Worm (Caenorhabditis elegans): ENCODE results near the gene sec-61.G.

DNA sequence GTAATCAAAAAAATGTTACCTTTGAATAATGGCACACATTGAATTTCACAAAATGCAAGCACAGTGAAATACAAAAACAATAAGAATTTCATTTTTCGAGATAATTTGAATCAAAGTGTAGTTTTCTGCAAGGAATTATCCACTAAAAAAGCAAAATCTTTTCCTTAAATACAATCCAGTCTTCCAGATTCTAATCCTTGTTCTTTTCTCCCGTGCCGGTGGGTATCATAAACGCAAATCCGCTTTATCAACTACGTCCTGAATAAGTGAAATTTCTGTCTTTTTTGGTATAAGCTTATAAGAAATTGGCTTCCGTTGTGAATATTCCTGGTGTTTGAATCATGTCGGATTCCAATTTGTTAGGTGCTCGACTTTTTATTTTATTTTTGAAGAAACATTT is 8.8 kb downstream of the sec-61.G start:
- TF ChIP-seq dve-1 (tag; optimal IDR thresholded peaks at IDR 0.05), result no peak
- TF ChIP-seq ceh-30 (tag; optimal IDR thresholded peaks at IDR 0.05), result no peak
- TF ChIP-seq ceh-22 (tag; optimal IDR thresholded peaks at IDR 0.05), result no peak
- no peak for TF ChIP-seq pax-1 (tag; optimal IDR thresholded peaks at IDR 0.05)
- no peak for TF ChIP-seq pqm-1 (tag; optimal IDR thresholded peaks at IDR 0.05)
- TF ChIP-seq tbx-2 (tag; optimal IDR thresholded peaks at IDR 0.05), result no peak
- TF ChIP-seq ceh-31 (tag; optimal IDR thresholded peaks at IDR 0.05), result no peak
- no peak for TF ChIP-seq nfya-1 (tag; optimal IDR thresholded peaks at IDR 0.05)
- no peak for TF ChIP-seq pha-4 (tag; optimal IDR thresholded peaks at IDR 0.05)
- no peak for TF ChIP-seq ceh-24 (tag; optimal IDR thresholded peaks at IDR 0.05)
